Fruit fly (Drosophila melanogaster) S2 (cell line): ENCODE measurements around the gene CG32191.
"Not testable (repeated sequence)": the region's sequence is repeated elsewhere in the genome, so short reads cannot be mapped to it uniquely, and the experiment has no call there.

Experiments used
- CG8478 ChIP-seq: fragments of >200 bp; optimal IDR thresholded peaks from 2 replicates; lab custom pipeline; 2018
- CTCF ChIP-seq, 2 experiments: fragments of >200 bp; optimal IDR thresholded peaks; 2 replicates each; lab custom pipeline; 2018

CG32191 gene

dm6 chr3L:17808597-17809213 is at the start of gene CG32191:
Gene CG32191, minus strand, starts transcription at chr3L:17809146.
- TF ChIP-seq CTCF (optimal IDR thresholded peaks at IDR 0.05; lab: Kevin White, UChicago) (no peak), CG8478 (no peak)

- TF ChIP-seq CTCF (optimal IDR thresholded peaks at IDR 0.05; lab: Kevin White, UChicago); CG8478: not testable (repeated sequence)
Measured at dm6 chr3L:17858174-17858573, 49.2 kb upstream of the CG32191 start, which contains the start of gene CG34002. Gene CG34002, plus strand, starts transcription at chr3L:17858474.

- no peak for TF ChIP-seq CG8478
- no peak for TF ChIP-seq CTCF (optimal IDR thresholded peaks at IDR 0.05; lab: Kevin White, UChicago)
Measured at dm6 chr3L:17856655-17857479, 47.9 kb upstream of the CG32191 start, which contains the start of gene CG5535. Gene CG5535, minus strand, starts transcription at chr3L:17856794.

- TF ChIP-seq CG8478 = no peak
- TF ChIP-seq CTCF (optimal IDR thresholded peaks at IDR 0.05; lab: Kevin White, UChicago) = no peak
Measured at dm6 chr3L:17849517-17849916, 40.6 kb upstream of the CG32191 start, which contains the start of gene TrpRS-m. Gene TrpRS-m, plus strand, starts transcription at chr3L:17849727.

dm6 chr3L:17846982-17847355 is 38.0 kb upstream of the CG32191 start:
- TF ChIP-seq CTCF (optimal IDR thresholded peaks at IDR 0.05; lab: Kevin White, UChicago) (no peak), CG8478 (no peak)

- TF ChIP-seq CG8478 = no peak
- peak; percentile 19 to 28 for TF ChIP-seq CTCF (optimal IDR thresholded peaks at IDR 0.05; lab: Kevin White, UChicago)
Measured at dm6 chr3L:17846169-17846981, 37.4 kb upstream of the CG32191 start, which contains the start of the genes MED19 and CG7430. Gene MED19, minus strand, starts transcription at chr3L:17846501. Gene CG7430, plus strand, starts transcription at chr3L:17846916.

dm6 chr3L:17842892-17843703 is 34.2 kb upstream of the CG32191 start, which contains the start of gene CG5567:
Gene CG5567, minus strand, starts transcription at chr3L:17843544.
- TF ChIP-seq CG8478 = no peak
- no peak for TF ChIP-seq CTCF (optimal IDR thresholded peaks at IDR 0.05; lab: Kevin White, UChicago)

- no peak for TF ChIP-seq CTCF (optimal IDR thresholded peaks at IDR 0.05; lab: Kevin White, UChicago)
- no peak for TF ChIP-seq CG8478
Measured at dm6 chr3L:17841085-17841606, 32.2 kb upstream of the CG32191 start, which contains the start of gene CG5577. Gene CG5577, minus strand, starts transcription at chr3L:17841427.

- TF ChIP-seq CG8478 = no peak
- TF ChIP-seq CTCF (optimal IDR thresholded peaks at IDR 0.05; lab: Kevin White, UChicago) = no peak
Measured at dm6 chr3L:17835074-17835473, 26.1 kb upstream of the CG32191 start, which contains the start of gene CG32189. Gene CG32189, minus strand, starts transcription at chr3L:17835174.

- TF ChIP-seq CTCF (optimal IDR thresholded peaks at IDR 0.05; lab: Kevin White, UChicago) (no peak), CG8478 (no peak)
Measured at dm6 chr3L:17833525-17833924, 24.6 kb upstream of the CG32191 start, which contains the start of gene CG32188. Gene CG32188, minus strand, starts transcription at chr3L:17833625.

- no peak for TF ChIP-seq CG8478
- TF ChIP-seq CTCF (optimal IDR thresholded peaks at IDR 0.05; lab: Kevin White, UChicago) = no peak
Measured at dm6 chr3L:17822784-17823383, 13.9 kb upstream of the CG32191 start, which contains the start of the genes Ir75c and Grd. Gene Ir75c, minus strand, starts transcription at chr3L:17822834. Gene Grd, plus strand, starts transcription at chr3L:17823333.

dm6 chr3L:17820093-17820492 is 11.1 kb upstream of the CG32191 start, which contains the start of gene Ir75b:
Gene Ir75b, minus strand, starts transcription at chr3L:17820193.
- TF ChIP-seq CTCF (optimal IDR thresholded peaks at IDR 0.05; lab: Kevin White, UChicago) (no peak), CG8478 (no peak)

- TF ChIP-seq CTCF (optimal IDR thresholded peaks at IDR 0.05; lab: Kevin White, UChicago) = no peak
- TF ChIP-seq CG8478 = no peak
Measured at dm6 chr3L:17817821-17818220, 8.9 kb upstream of the CG32191 start, which contains the start of gene Ir75a. Gene Ir75a, minus strand, starts transcription at chr3L:17817921.
